Worm (Caenorhabditis elegans) whole organism, young adult: ENCODE data around the gene wago-5.

Source experiments
- F23B12.7 ChIP-seq: sonication (generic microtip); optimal IDR thresholded peaks from 2 replicates; lab custom pipeline; 2017; ENCODE audit warnings: missing genetic modification characterization, mild to moderate bottlenecking, missing compliant biosample characterization, antibody characterized with exemption, moderate library complexity; ENCODE audit not compliant: insufficient read depth
- F33H1.4 ChIP-seq: fragments of 200-800 bp; sonication (Bioruptor generic); IDR thresholded peaks from 2 replicates; pipeline ENCODE4 v1.3.6; 2022; ENCODE audit warnings: missing genetic modification reagents, missing genetic modification characterization, missing compliant biosample characterization
- K12H6.12 ChIP-seq: fragments of 200-800 bp; sonication (Bioruptor generic); optimal IDR thresholded peaks from 2 replicates; lab custom pipeline; 2018; ENCODE audit warnings: mild to moderate bottlenecking, missing genetic modification characterization, missing compliant biosample characterization
- atf-7 ChIP-seq: sonication (generic microtip); optimal IDR thresholded peaks from 2 replicates; lab custom pipeline; 2017; ENCODE audit warnings: mild to moderate bottlenecking, missing genetic modification characterization, missing compliant biosample characterization
- dox-1 ChIP-seq: fragments of 200-800 bp; sonication (Bioruptor generic); IDR thresholded peaks from 2 replicates; pipeline ENCODE4 v1.3.6; 2022; ENCODE audit warnings: missing genetic modification reagents, missing genetic modification characterization, missing compliant biosample characterization
- dpff-1 ChIP-seq: sonication (generic microtip); optimal IDR thresholded peaks from 2 replicates; lab custom pipeline; 2017; ENCODE audit warnings: mild to moderate bottlenecking, missing genetic modification characterization, missing compliant biosample characterization
- mel-28 ChIP-seq: sonication (generic microtip); optimal IDR thresholded peaks from 2 replicates; lab custom pipeline; 2016; ENCODE audit warnings: borderline replicate concordance, mild to moderate bottlenecking, missing genetic modification characterization, missing compliant biosample characterization
- rec-8 ChIP-seq, 2 experiments: sonication (generic microtip); optimal IDR thresholded peaks; 2 replicates each; lab custom pipeline; 2016; ENCODE audit warnings: mild to moderate bottlenecking in 2 of 2, missing genetic modification characterization in 2 of 2, missing genetic modification reagents in 2 of 2, missing genotype in 2 of 2, missing biosample characterization in 1 of 2, missing compliant biosample characterization in 1 of 2, moderate library complexity in 1 of 2
- snpc-4 ChIP-seq, 5 experiments: fragments of 150-350 bp in 1 of 5; sonication (generic microtip) in 4 of 5; optimal IDR thresholded peaks; 2 replicates each; lab custom pipeline; 2014 to 2018; ENCODE audit warnings: missing genetic modification characterization in 5 of 5, missing biosample characterization in 3 of 5, antibody characterized with exemption in 2 of 5, mild to moderate bottlenecking in 2 of 5, missing compliant biosample characterization in 2 of 5, missing genotype in 2 of 5, moderate library complexity in 2 of 5, missing genetic modification reagents in 1 of 5
- tbp1 ChIP-seq: fragments of 200-800 bp; sonication (Bioruptor generic); optimal IDR thresholded peaks from 2 replicates; lab custom pipeline; 2018; ENCODE audit warnings: mild to moderate bottlenecking, missing genetic modification characterization, missing compliant biosample characterization
- unc-62 ChIP-seq: fragments of 150-350 bp; optimal IDR thresholded peaks from 2 replicates; lab custom pipeline; 2014; ENCODE audit warnings: missing biosample characterization, missing genetic modification reagents, missing genetic modification characterization

DNA sequence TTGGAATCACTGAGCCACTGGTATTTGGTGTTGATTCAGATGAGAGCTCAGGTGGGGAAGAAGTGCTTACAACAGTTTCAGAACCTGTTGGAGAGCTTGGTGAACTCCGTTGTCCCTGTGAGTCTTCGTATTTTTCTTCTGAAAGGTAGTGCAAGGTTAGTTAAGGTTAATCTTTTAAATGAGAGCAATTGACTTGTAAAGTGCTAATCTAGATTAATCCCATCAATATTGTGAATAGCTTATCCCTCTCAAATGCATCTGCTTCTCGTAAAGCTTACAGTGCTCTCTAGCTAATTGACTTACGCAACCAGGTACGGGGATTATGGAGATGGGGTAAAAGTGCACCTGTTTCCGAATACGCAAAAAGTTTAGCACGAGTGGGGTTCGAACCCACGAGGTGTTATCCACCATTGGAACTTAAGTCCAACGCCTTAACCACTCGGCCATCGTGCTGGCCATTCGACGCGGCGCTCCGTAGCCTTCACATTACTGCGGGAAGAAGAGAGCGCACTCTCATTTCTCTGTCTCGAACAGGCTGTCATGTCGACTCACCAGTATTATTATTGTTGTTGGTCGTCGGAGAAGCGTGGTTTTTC lies 42.6 kb downstream of the wago-5 start:
- TF ChIP-seq tbp1 (peak; percentile 95), rec-8 (tag; optimal IDR thresholded peaks at IDR 0.05; lab: Kevin White, UChicago) (peak; percentile 16 to 63), atf-7 (tag; lab: Kevin White, UChicago) (peak; percentile 6), mel-28 (no peak), dpff-1 (tag; lab: Kevin White, UChicago) (no peak), K12H6.12 (tag; lab: Kevin White, UChicago) (peak; percentile 13), F23B12.7 (no peak), F33H1.4 (GFP tag; lab: Robert Waterston, UW) (0 out of 2 replicates have a peak, but pooled peaks have one; percentile 13), snpc-4 (GFP tag; optimal IDR thresholded peaks at IDR 0.05; lab: Kevin White, UChicago) (no peak), snpc-4 (tag; optimal IDR thresholded peaks at IDR 0.05; lab: Kevin White, UChicago) (peak in 3 of 4 experiments; percentile 0 to 70 (median 62)), dox-1 (GFP tag; lab: Robert Waterston, UW) (peak; percentile 73), unc-62 (GFP tag; lab: Kevin White, UChicago) (no peak)
